Fruit fly (Drosophila melanogaster) Kc167 (cell line): ENCODE measurements around the gene CG13390.

Experiments
- Sin3A ChIP-seq: fragments of >200 bp; optimal IDR thresholded peaks from 2 replicates; lab custom pipeline; 2018; ENCODE audit warnings: missing external identifiers
- h ChIP-seq: fragments of >200 bp; optimal IDR thresholded peaks from 3 replicates; lab custom pipeline; 2018; ENCODE audit warnings: missing external identifiers
- psq ChIP-seq: fragments of >200 bp; optimal IDR thresholded peaks from 2 replicates; lab custom pipeline; 2017; ENCODE audit warnings: missing external identifiers
- ttk ChIP-seq: sonication (Bioruptor generic); optimal IDR thresholded peaks from 2 replicates; lab custom pipeline; 2017; ENCODE audit warnings: missing external identifiers

DNA sequence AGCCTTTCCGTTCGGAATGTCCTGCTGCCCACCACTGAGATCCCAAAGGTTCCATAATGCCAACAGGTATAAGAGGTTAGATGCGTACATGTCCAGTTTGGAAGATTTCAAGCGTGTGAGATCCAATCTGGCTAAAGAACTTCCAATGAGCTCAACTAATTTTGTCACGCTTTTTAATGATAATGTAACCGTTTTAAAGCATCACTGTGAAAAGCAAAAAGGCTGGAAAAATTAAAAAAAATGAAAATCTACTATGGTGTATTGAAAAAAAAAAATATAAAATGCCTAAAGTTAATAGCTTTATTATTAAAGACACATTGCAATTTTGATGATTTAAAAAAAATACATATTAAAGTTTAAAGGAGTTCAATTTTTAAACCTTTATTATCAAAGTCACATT is 16.5 kb upstream of the CG13390 start, which contains the start of gene Acp29AB:
- no peak for TF ChIP-seq ttk (lab: Kevin White, UChicago)
- TF ChIP-seq Sin3A, result no peak
- no peak for TF ChIP-seq psq (lab: Kevin White, UChicago)
- TF ChIP-seq h (lab: Kevin White, UChicago), result no peak
